Worm (Caenorhabditis elegans): ENCODE data around the gene dop-4.

ce11 chrX:1338906-1339673, 44.0 kb downstream of the dop-4 start:
- TF ChIP-seq flh-1 (GFP tag; optimal IDR thresholded peaks at IDR 0.05) (no peak), lsy-2 (tag; optimal IDR thresholded peaks at IDR 0.05) (no peak), nhr-28 (tag; optimal IDR thresholded peaks at IDR 0.05) (no peak), ham-2 (GFP tag; optimal IDR thresholded peaks at IDR 0.05) (no peak), ceh-83 (GFP tag; optimal IDR thresholded peaks at IDR 0.05) (no peak), mab-5 (tag; optimal IDR thresholded peaks at IDR 0.05) (no peak), nhr-76 (tag; optimal IDR thresholded peaks at IDR 0.05) (no peak), snpc-4 (tag; optimal IDR thresholded peaks at IDR 0.05) (no peak), mep-1 (tag; optimal IDR thresholded peaks at IDR 0.05) (no peak), sptf-1 (tag; optimal IDR thresholded peaks at IDR 0.05) (no peak)

Data from whole organism, mixed stage, embryonic.